Worm (Caenorhabditis elegans) whole organism, mixed stage, embryonic: ENCODE measurements around the gene tebp-1.
"Not testable (repeated sequence)": the region's sequence is repeated elsewhere in the genome, so short reads cannot be mapped to it uniquely, and the experiment has no call there.

ENCODE experiments used
- M03D4.4 ChIP-seq: sonication (generic microtip); optimal IDR thresholded peaks from 2 replicates; lab custom pipeline; 2017; ENCODE audit warnings: mild to moderate bottlenecking, missing genetic modification characterization, missing compliant biosample characterization
- bed-3 ChIP-seq: fragments of 200-800 bp; sonication (Bioruptor generic); optimal IDR thresholded peaks from 3 replicates; lab custom pipeline; 2018; ENCODE audit warnings: mild to moderate bottlenecking, missing genetic modification characterization, moderate library complexity, missing compliant biosample characterization
- blmp-1 ChIP-seq: fragments of 150-350 bp; optimal IDR thresholded peaks from 2 replicates; lab custom pipeline; 2014; ENCODE audit warnings: missing biosample characterization, missing genetic modification characterization
- ceh-39 ChIP-seq: fragments of 150-350 bp; optimal IDR thresholded peaks from 2 replicates; lab custom pipeline; 2014; ENCODE audit warnings: missing biosample characterization, missing genetic modification characterization
- ceh-43 ChIP-seq: fragments of 200-800 bp; sonication (Bioruptor generic); optimal IDR thresholded peaks from 2 replicates; lab custom pipeline; 2018; ENCODE audit warnings: mild to moderate bottlenecking, missing genetic modification characterization, moderate library complexity, missing compliant biosample characterization
- ceh-83 ChIP-seq: fragments of 200-800 bp; sonication (Bioruptor generic); optimal IDR thresholded peaks from 2 replicates; lab custom pipeline; 2018; ENCODE audit warnings: mild to moderate bottlenecking, missing genetic modification characterization, missing compliant biosample characterization
- ces-1 ChIP-seq: fragments of 150-350 bp; optimal IDR thresholded peaks from 2 replicates; lab custom pipeline; 2014; ENCODE audit warnings: missing biosample characterization, missing genetic modification reagents, missing genetic modification characterization
- drap-1 ChIP-seq: fragments of 200-800 bp; sonication (Bioruptor generic); optimal IDR thresholded peaks from 3 replicates; lab custom pipeline; 2018; ENCODE audit warnings: mild to moderate bottlenecking, missing genetic modification characterization, missing compliant biosample characterization
- elt-1 ChIP-seq: sonication (generic microtip); optimal IDR thresholded peaks from 2 replicates; lab custom pipeline; 2017; ENCODE audit warnings: missing genetic modification characterization, mild to moderate bottlenecking, missing compliant biosample characterization, antibody characterized with exemption, moderate library complexity, borderline replicate concordance; ENCODE audit not compliant: insufficient read depth
- elt-3 ChIP-seq: fragments of 150-350 bp; optimal IDR thresholded peaks from 2 replicates; lab custom pipeline; 2014; ENCODE audit warnings: missing biosample characterization, missing genetic modification characterization
- flh-1 ChIP-seq: fragments of 200-800 bp; sonication (Bioruptor generic); optimal IDR thresholded peaks from 2 replicates; lab custom pipeline; 2018; ENCODE audit warnings: mild to moderate bottlenecking, missing genetic modification characterization, moderate library complexity, missing compliant biosample characterization
- ham-2 ChIP-seq: fragments of 200-800 bp; sonication (Bioruptor generic); optimal IDR thresholded peaks from 2 replicates; lab custom pipeline; 2018; ENCODE audit warnings: mild to moderate bottlenecking, missing genetic modification characterization, missing compliant biosample characterization
- hlh-1 ChIP-seq: fragments of 150-350 bp; optimal IDR thresholded peaks from 2 replicates; lab custom pipeline; 2014; ENCODE audit warnings: missing biosample characterization, missing genetic modification reagents, missing genetic modification characterization
- lin-32 ChIP-seq: fragments of 200-800 bp; sonication (Bioruptor generic); optimal IDR thresholded peaks from 2 replicates; lab custom pipeline; 2018; ENCODE audit warnings: mild to moderate bottlenecking, missing genetic modification characterization, missing compliant biosample characterization
- lsy-2 ChIP-seq: fragments of 150-350 bp; optimal IDR thresholded peaks from 2 replicates; lab custom pipeline; 2014; ENCODE audit warnings: missing biosample characterization, missing genetic modification characterization
- mab-5 ChIP-seq: fragments of 150-350 bp; optimal IDR thresholded peaks from 2 replicates; lab custom pipeline; 2014; ENCODE audit warnings: missing biosample characterization, missing genetic modification characterization
- mep-1 ChIP-seq: fragments of 150-350 bp; optimal IDR thresholded peaks from 2 replicates; lab custom pipeline; 2017; ENCODE audit warnings: missing biosample characterization, missing genetic modification reagents, missing genetic modification characterization, inconsistent platforms
- mls-2 ChIP-seq: sonication (generic microtip); optimal IDR thresholded peaks from 2 replicates; lab custom pipeline; 2016; ENCODE audit warnings: mild to moderate bottlenecking, missing genetic modification characterization, moderate library complexity, missing compliant biosample characterization
- nhr-12 ChIP-seq: fragments of 150-350 bp; optimal IDR thresholded peaks from 2 replicates; lab custom pipeline; 2014; ENCODE audit warnings: missing biosample characterization, missing genetic modification characterization
- nhr-2 ChIP-seq: fragments of 150-350 bp; optimal IDR thresholded peaks from 2 replicates; lab custom pipeline; 2014; ENCODE audit warnings: missing biosample characterization, missing genetic modification characterization
- nhr-237 ChIP-seq: fragments of 150-350 bp; optimal IDR thresholded peaks from 2 replicates; lab custom pipeline; 2014; ENCODE audit warnings: missing biosample characterization, missing genetic modification characterization
- nhr-28 ChIP-seq: fragments of 150-350 bp; optimal IDR thresholded peaks from 2 replicates; lab custom pipeline; 2014; ENCODE audit warnings: missing biosample characterization, missing genetic modification characterization
- nhr-76 ChIP-seq: sonication (generic microtip); optimal IDR thresholded peaks from 2 replicates; lab custom pipeline; 2017; ENCODE audit warnings: missing biosample characterization, missing genetic modification characterization
- pha-4 ChIP-seq: fragments of 150-350 bp; optimal IDR thresholded peaks from 2 replicates; lab custom pipeline; 2018; ENCODE audit warnings: missing biosample characterization, missing genetic modification reagents, missing genetic modification characterization
- sem-2 ChIP-seq: fragments of 200-800 bp; sonication (Bioruptor generic); optimal IDR thresholded peaks from 2 replicates; lab custom pipeline; 2018; ENCODE audit warnings: mild to moderate bottlenecking, missing genetic modification characterization, missing compliant biosample characterization
- snpc-4 ChIP-seq: fragments of 150-350 bp; optimal IDR thresholded peaks from 2 replicates; lab custom pipeline; 2014; ENCODE audit warnings: missing biosample characterization, missing genetic modification characterization
- sptf-1 ChIP-seq: sonication (generic microtip); optimal IDR thresholded peaks from 2 replicates; lab custom pipeline; 2017; ENCODE audit warnings: mild to moderate bottlenecking, missing genetic modification characterization, moderate library complexity, missing compliant biosample characterization
- tbx-8 ChIP-seq: fragments of 200-800 bp; sonication (Bioruptor generic); optimal IDR thresholded peaks from 2 replicates; lab custom pipeline; 2018; ENCODE audit warnings: mild to moderate bottlenecking, missing genetic modification characterization, moderate library complexity, missing compliant biosample characterization
- unc-39 ChIP-seq: fragments of 150-350 bp; optimal IDR thresholded peaks from 2 replicates; lab custom pipeline; 2014; ENCODE audit warnings: missing biosample characterization, missing genetic modification characterization
- unc-62 ChIP-seq: fragments of 150-350 bp; optimal IDR thresholded peaks from 2 replicates; lab custom pipeline; 2014; ENCODE audit warnings: missing biosample characterization, missing genetic modification reagents, missing genetic modification characterization
- zip-8 ChIP-seq: fragments of 150-350 bp; optimal IDR thresholded peaks from 2 replicates; lab custom pipeline; 2014; ENCODE audit warnings: missing biosample characterization, missing genetic modification characterization
- ztf-11 ChIP-seq: fragments of 150-350 bp; optimal IDR thresholded peaks from 2 replicates; lab custom pipeline; 2014; ENCODE audit warnings: missing biosample characterization, missing genetic modification characterization

tebp-1 gene

ce11 chrII:14361719-14362118 is at the start of gene tebp-1:
tebp-1 (plus strand) TSS chrII:14362019.
- TF ChIP-seq bed-3 (GFP tag; lab: Kevin White, UChicago): no peak

DNA sequence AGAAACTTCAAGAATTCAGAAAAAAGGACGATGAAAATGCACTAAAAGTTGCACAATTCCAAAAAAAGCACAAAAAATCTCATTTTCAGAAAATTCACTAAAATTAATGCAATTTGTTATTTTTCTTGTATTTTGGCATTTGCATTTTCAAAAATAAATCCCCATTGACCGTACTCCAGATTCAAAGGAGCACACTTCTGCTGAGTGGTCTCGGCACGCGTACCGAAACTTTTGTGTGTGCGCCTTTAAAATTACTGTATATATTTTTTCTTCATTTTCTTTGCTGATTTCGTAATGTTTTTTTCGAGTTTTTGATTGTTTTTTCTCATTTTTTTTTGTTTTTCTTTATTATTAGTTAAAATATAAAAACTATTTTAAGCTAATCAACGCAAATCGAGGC is 49.6 kb upstream of the tebp-1 start:
- no peak for TF ChIP-seq ceh-43 (GFP tag; lab: Kevin White, UChicago)
- no peak for TF ChIP-seq flh-1
- no peak for TF ChIP-seq nhr-12 (tag; lab: Kevin White, UChicago)
- TF ChIP-seq lin-32 (GFP tag; lab: Kevin White, UChicago): no peak
- no peak for TF ChIP-seq sem-2 (GFP tag; lab: Kevin White, UChicago)
- TF ChIP-seq ham-2 (GFP tag; lab: Kevin White, UChicago): no peak
- TF ChIP-seq elt-1 (tag; lab: Kevin White, UChicago): no peak
- no peak for TF ChIP-seq nhr-28 (tag; lab: Kevin White, UChicago)
- no peak for TF ChIP-seq nhr-237 (tag; lab: Kevin White, UChicago)
- no peak for TF ChIP-seq pha-4
- no peak for TF ChIP-seq mls-2 (tag; lab: Kevin White, UChicago)
- TF ChIP-seq blmp-1 (tag; lab: Kevin White, UChicago): no peak

- no peak for TF ChIP-seq snpc-4 (tag; lab: Kevin White, UChicago)
- TF ChIP-seq unc-39 (tag; lab: Kevin White, UChicago): no peak
- TF ChIP-seq lsy-2: no peak
- TF ChIP-seq mls-2 (tag; lab: Kevin White, UChicago): no peak
- TF ChIP-seq ceh-39 (tag; lab: Kevin White, UChicago): no peak
- TF ChIP-seq ceh-43 (GFP tag; lab: Kevin White, UChicago): no peak
- TF ChIP-seq, all 35 proteins: peak for 0
These were observed 43.8 kb upstream of the tebp-1 start, which contains the start of gene Y54G11A.14 for ce11 chrII:14318027-14318426. Y54G11A.14 (plus strand) TSS chrII:14318158.

- TF ChIP-seq sptf-1 (no peak), nhr-76 (tag; lab: Kevin White, UChicago) (no peak), nhr-28 (tag; lab: Kevin White, UChicago) (no peak), mls-2 (tag; lab: Kevin White, UChicago) (peak; percentile 0)
These were observed 42.6 kb upstream of the tebp-1 start for ce11 chrII:14319227-14319626.

DNA sequence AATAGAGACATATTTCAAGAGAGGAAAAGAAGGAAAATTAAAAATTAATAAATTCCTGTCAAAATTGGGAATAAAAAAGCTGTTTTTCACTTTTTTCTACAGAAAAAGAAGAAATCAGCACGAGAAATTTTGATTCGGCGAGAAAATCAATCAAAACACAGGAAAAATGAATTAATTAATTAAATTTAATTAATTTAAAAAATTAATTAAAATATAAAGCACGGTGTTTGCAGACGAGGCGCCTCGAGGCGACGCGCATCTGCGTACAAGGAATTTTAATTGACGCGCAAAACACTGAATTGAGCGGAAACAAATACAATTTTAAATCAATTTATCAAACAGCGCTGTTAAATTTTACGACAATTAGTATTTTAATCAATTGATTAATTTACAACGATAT is 40.6 kb upstream of the tebp-1 start:
- TF ChIP-seq ces-1 (GFP tag; lab: Kevin White, UChicago): peak; percentile 74
- no peak for TF ChIP-seq zip-8 (tag; lab: Kevin White, UChicago)
- no peak for TF ChIP-seq mls-2 (tag; lab: Kevin White, UChicago)
- TF ChIP-seq tbx-8: no peak

ce11 chrII:14344166-14344565 is 17.7 kb upstream of the tebp-1 start, which contains the start of gene ddl-3:
ddl-3 (minus strand) TSS chrII:14344454.
- not testable (repeated sequence) for TF ChIP-seq M03D4.4; ztf-11 (tag; lab: Kevin White, UChicago); nhr-76 (tag; lab: Kevin White, UChicago)

DNA sequence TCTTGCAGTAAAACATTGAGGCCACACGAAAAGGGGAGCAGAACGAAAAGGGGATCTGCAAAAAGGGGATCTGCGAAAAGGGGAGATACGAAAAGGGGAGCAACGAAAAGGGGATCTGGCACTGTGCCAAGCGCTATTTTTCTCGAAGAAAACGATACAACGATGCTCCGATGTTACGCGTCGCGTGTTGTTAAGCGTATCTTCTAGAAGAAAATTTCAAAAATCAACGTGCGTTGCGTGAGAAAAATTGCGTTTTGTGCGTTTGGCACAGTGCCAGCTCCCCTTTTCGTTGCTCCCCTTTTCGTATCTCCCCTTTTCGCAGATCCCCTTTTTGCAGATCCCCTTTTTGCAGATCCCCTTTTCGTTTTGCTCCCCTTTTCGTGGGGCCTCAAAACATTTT is 15.6 kb upstream of the tebp-1 start, which contains the start of gene Y54G11A.9:
Gene Y54G11A.9 (minus strand): TSS at position 196 of the 400 bp plus-strand sequence.
- not testable (repeated sequence) for TF ChIP-seq tbx-8; unc-39 (tag; lab: Kevin White, UChicago); ceh-83
- TF ChIP-seq, all 35 proteins: peak for 0; not testable (repeated sequence) for 35

DNA sequence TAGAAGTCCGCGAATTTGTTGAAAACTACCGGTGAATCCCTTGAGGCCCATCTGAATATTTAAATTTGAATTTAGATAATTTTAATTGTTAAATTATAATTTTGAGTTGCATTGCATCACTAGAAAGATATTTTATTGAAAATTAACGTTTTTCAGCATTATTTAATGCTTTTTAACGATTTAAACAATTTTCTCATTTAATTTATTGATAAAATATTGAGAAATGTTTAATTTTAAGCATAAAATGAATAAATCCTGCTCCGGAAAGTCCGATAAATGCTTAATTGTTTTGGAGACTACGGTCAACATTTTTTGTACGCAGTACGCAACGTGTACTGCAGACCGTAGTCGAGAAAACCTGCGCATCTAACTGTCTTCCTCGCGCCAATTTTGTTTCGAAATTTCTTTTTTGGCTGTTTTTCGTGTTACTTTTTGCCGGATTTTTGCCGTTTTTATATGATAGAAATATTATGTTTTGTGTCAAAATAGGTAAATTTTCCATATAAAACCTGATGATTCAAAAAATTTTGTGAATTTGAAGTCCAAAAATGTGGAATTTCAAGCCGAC is 12.4 kb upstream of the tebp-1 start, which contains the start of the genes Y54G11A.17, lin-7 and elof-1:
Gene Y54G11A.17 (minus strand): TSS at position 51 of the 568 bp plus-strand sequence.
Gene lin-7 (minus strand): TSS at position 51 of the 568 bp plus-strand sequence.
Gene elof-1 (plus strand): TSS at position 383 of the 568 bp plus-strand sequence.
- TF ChIP-seq ztf-11 (tag; lab: Kevin White, UChicago) (no peak), ces-1 (GFP tag; lab: Kevin White, UChicago) (peak; percentile 90), mep-1 (tag; lab: Kevin White, UChicago) (peak; percentile 91), lin-32 (GFP tag; lab: Kevin White, UChicago) (no peak), unc-39 (tag; lab: Kevin White, UChicago) (no peak), nhr-12 (tag; lab: Kevin White, UChicago) (no peak), elt-1 (tag; lab: Kevin White, UChicago) (no peak), ceh-43 (GFP tag; lab: Kevin White, UChicago) (peak; percentile 28), M03D4.4 (peak; percentile 14), zip-8 (tag; lab: Kevin White, UChicago) (no peak), nhr-2 (peak; percentile 63), unc-62 (GFP tag; lab: Kevin White, UChicago) (peak; percentile 20), blmp-1 (tag; lab: Kevin White, UChicago) (no peak), nhr-237 (tag; lab: Kevin White, UChicago) (peak; percentile 82), tbx-8 (no peak), mab-5 (tag; lab: Kevin White, UChicago) (no peak), flh-1 (no peak), bed-3 (GFP tag; lab: Kevin White, UChicago) (no peak), drap-1 (peak; percentile 23), elt-3 (tag; lab: Kevin White, UChicago) (no peak), snpc-4 (tag; lab: Kevin White, UChicago) (no peak), pha-4 (peak; percentile 74), ceh-39 (tag; lab: Kevin White, UChicago) (peak; percentile 87), sptf-1 (peak; percentile 85), nhr-76 (tag; lab: Kevin White, UChicago) (no peak), hlh-1 (tag; lab: Kevin White, UChicago) (peak; percentile 36)
